Fruit fly (Drosophila melanogaster) whole organism, adult: ENCODE results near the gene mRpL37.

ENCODE experiments used
- CG11617 ChIP-seq: fragments of 200-800 bp; sonication (Bioruptor generic); optimal IDR thresholded peaks from 2 replicates; lab custom pipeline; 2017; ENCODE audit warnings: mild to moderate bottlenecking, missing biosample characterization, missing genetic modification reagents, missing genetic modification characterization
- CG12768 ChIP-seq: fragments of 200-800 bp; sonication (Bioruptor generic); optimal IDR thresholded peaks from 2 replicates; lab custom pipeline; 2017; ENCODE audit warnings: missing biosample characterization, missing genetic modification characterization, mild to moderate bottlenecking, moderate library complexity, missing genetic modification reagents
- CG14711 ChIP-seq: fragments of 200-800 bp; sonication (Bioruptor generic); optimal IDR thresholded peaks from 2 replicates; lab custom pipeline; 2018; ENCODE audit warnings: missing biosample characterization, mild to moderate bottlenecking, missing genetic modification characterization, moderate library complexity
- CG1620 ChIP-seq: fragments of 200-800 bp; sonication (Bioruptor generic); optimal IDR thresholded peaks from 2 replicates; lab custom pipeline; 2016; ENCODE audit warnings: missing biosample characterization, missing genetic modification characterization
- CG33017 ChIP-seq: fragments of 200-800 bp; sonication (Bioruptor generic); optimal IDR thresholded peaks from 2 replicates; lab custom pipeline; 2018; ENCODE audit warnings: missing biosample characterization, mild to moderate bottlenecking, missing genetic modification characterization, moderate library complexity
- CG5204 ChIP-seq: fragments of 200-800 bp; sonication (Bioruptor generic); optimal IDR thresholded peaks from 2 replicates; lab custom pipeline; 2016; ENCODE audit warnings: missing biosample characterization, missing genetic modification characterization
- CG7045 ChIP-seq: fragments of 200-800 bp; sonication (Bioruptor generic); optimal IDR thresholded peaks from 2 replicates; lab custom pipeline; 2017; ENCODE audit warnings: missing biosample characterization, mild to moderate bottlenecking, missing genetic modification characterization
- CG7101 ChIP-seq: fragments of 200-800 bp; sonication (Bioruptor generic); optimal IDR thresholded peaks from 2 replicates; lab custom pipeline; 2018; ENCODE audit warnings: missing biosample characterization, mild to moderate bottlenecking, missing genetic modification characterization, moderate library complexity
- Clk ChIP-seq: fragments of 200-800 bp; sonication (Bioruptor generic); optimal IDR thresholded peaks from 2 replicates; lab custom pipeline; 2017; ENCODE audit warnings: missing biosample characterization, missing genetic modification characterization
- Crg-1 ChIP-seq: fragments of 200-800 bp; sonication (Bioruptor generic); optimal IDR thresholded peaks from 2 replicates; lab custom pipeline; 2016; ENCODE audit warnings: missing biosample characterization, missing genetic modification characterization
- Hr96 ChIP-seq: fragments of 200-800 bp; sonication (Bioruptor generic); optimal IDR thresholded peaks from 2 replicates; lab custom pipeline; 2016; ENCODE audit warnings: missing biosample characterization, missing genetic modification characterization
- Mnt ChIP-seq: fragments of 200-800 bp; sonication (Bioruptor generic); optimal IDR thresholded peaks from 2 replicates; lab custom pipeline; 2016; ENCODE audit warnings: missing biosample characterization, mild to moderate bottlenecking, missing genetic modification characterization
- bab1 ChIP-seq: fragments of 200-800 bp; sonication (Bioruptor generic); optimal IDR thresholded peaks from 3 replicates; lab custom pipeline; 2019; ENCODE audit warnings: missing biosample characterization, mild to moderate bottlenecking, missing genetic modification characterization, moderate library complexity
- cic ChIP-seq: fragments of 200-800 bp; sonication (Bioruptor generic); optimal IDR thresholded peaks from 2 replicates; lab custom pipeline; 2017; ENCODE audit warnings: missing biosample characterization, mild to moderate bottlenecking, missing genetic modification characterization, moderate library complexity
- cnc ChIP-seq, 2 experiments: fragments of >200 bp; optimal IDR thresholded peaks; 2 replicates each; lab custom pipeline; 2017
- kay ChIP-seq: fragments of 200-800 bp; sonication (Bioruptor generic); peaks from one replicate; lab custom pipeline; 2016; ENCODE audit warnings: missing biosample characterization, missing genetic modification characterization, borderline replicate concordance
- ovo ChIP-seq: fragments of 200-800 bp; sonication (Bioruptor generic); optimal IDR thresholded peaks from 2 replicates; lab custom pipeline; 2016; ENCODE audit warnings: missing biosample characterization, missing genetic modification characterization
- pad ChIP-seq: fragments of 200-800 bp; sonication (Bioruptor generic); optimal IDR thresholded peaks from 3 replicates; lab custom pipeline; 2017; ENCODE audit warnings: missing biosample characterization, missing genetic modification characterization, mild to moderate bottlenecking, moderate library complexity, missing genetic modification reagents
- tj ChIP-seq: fragments of 200-800 bp; sonication (Bioruptor generic); optimal IDR thresholded peaks from 3 replicates; lab custom pipeline; 2017; ENCODE audit warnings: missing biosample characterization, mild to moderate bottlenecking, missing genetic modification characterization, moderate library complexity
- toe ChIP-seq: fragments of 200-800 bp; sonication (Bioruptor generic); optimal IDR thresholded peaks from 2 replicates; lab custom pipeline; 2016; ENCODE audit warnings: missing biosample characterization, missing genetic modification characterization

The mRpL37 gene

DNA sequence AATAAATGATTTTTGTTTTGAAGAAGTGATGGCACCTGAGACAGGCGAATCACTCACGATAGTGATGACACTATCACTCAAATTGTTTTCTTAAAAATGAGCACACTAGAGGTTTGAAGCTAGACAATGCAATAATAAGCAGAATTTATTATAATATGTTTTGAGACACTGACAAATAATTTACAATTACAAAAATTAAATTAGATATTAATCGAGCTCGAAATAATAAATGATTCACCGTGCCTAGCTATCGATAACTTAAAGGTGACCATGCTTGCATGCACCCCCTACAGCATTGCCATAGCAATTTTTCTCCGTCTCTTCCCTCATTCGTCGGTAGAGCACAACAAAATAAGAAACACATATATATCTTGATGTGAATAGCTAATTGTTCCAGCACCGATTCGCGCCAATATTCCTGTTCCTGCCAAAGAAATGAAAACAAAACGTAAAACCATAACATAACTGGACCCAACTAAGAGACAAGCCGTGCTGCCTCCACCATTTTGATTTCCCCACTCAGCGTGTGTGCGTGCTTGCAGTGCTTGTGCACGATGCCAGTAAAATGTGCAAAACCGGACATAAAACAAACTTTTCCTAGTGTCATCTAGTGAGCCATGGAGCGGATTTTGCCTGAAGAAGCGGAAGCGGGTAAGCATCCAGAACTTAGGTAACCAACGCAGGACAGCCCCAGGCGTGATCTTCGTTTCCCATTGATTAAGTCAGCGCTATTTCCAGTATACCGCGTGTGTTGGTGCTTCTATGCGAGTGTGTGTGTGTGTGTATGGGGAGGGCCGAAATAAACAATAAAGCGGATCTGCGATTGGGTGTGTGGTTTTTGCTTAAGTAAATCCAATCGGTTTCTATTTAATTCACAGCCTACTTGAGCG, 22.7 kb downstream of the mRpL37 start, which contains the start of the genes MED7 and Cap-H2:
TSS of gene MED7 (minus strand) at position 67 of the 890 bp plus-strand sequence.
TSS of gene Cap-H2 (plus strand) at position 345 of the 890 bp plus-strand sequence.
- peak; percentile 28 for TF ChIP-seq tj (GFP tag; lab: Kevin White, UChicago)
- peak; percentile 79 for TF ChIP-seq CG7045
- peak; percentile 76 for TF ChIP-seq bab1 (GFP tag; lab: Kevin White, UChicago)
- peak; percentile 36 for TF ChIP-seq Clk
- no peak for TF ChIP-seq cnc (optimal IDR thresholded peaks at IDR 0.05; lab: Kevin White, UChicago)
- peak; percentile 51 for TF ChIP-seq CG7101 (tag; lab: Kevin White, UChicago)
- peak; percentile 65 for TF ChIP-seq CG14711 (tag; lab: Kevin White, UChicago)
- TF ChIP-seq kay: peak; percentile 56
- TF ChIP-seq CG11617 (GFP tag; lab: Kevin White, UChicago): peak; percentile 50
- TF ChIP-seq CG1620: peak; percentile 79
- peak; percentile 30 for TF ChIP-seq CG33017
- TF ChIP-seq ovo (GFP tag; lab: Kevin White, UChicago): peak; percentile 53
- TF ChIP-seq toe (GFP tag; lab: Kevin White, UChicago): peak; percentile 92
- peak; percentile 63 for TF ChIP-seq Crg-1 (GFP tag; lab: Kevin White, UChicago)
- peak; percentile 76 for TF ChIP-seq Hr96 (GFP tag; lab: Kevin White, UChicago)
- TF ChIP-seq CG12768 (GFP tag; lab: Kevin White, UChicago): no peak
- TF ChIP-seq Mnt (GFP tag; lab: Kevin White, UChicago): peak; percentile 72
- peak; percentile 68 for TF ChIP-seq pad (GFP tag; lab: Kevin White, UChicago)
- peak; percentile 73 for TF ChIP-seq CG5204 (GFP tag; lab: Kevin White, UChicago)
- TF ChIP-seq cic: peak; percentile 83

- no peak for TF ChIP-seq CG7101 (tag; lab: Kevin White, UChicago)
- no peak for TF ChIP-seq CG11617 (GFP tag; lab: Kevin White, UChicago)
- TF ChIP-seq Hr96 (GFP tag; lab: Kevin White, UChicago): no peak
- no peak for TF ChIP-seq cnc (optimal IDR thresholded peaks at IDR 0.05; lab: Kevin White, UChicago)
- peak; percentile 30 for TF ChIP-seq CG7045
- no peak for TF ChIP-seq CG12768 (GFP tag; lab: Kevin White, UChicago)
- TF ChIP-seq tj (GFP tag; lab: Kevin White, UChicago): no peak
- TF ChIP-seq pad (GFP tag; lab: Kevin White, UChicago): no peak
- no peak for TF ChIP-seq bab1 (GFP tag; lab: Kevin White, UChicago)
- TF ChIP-seq Clk: no peak
- peak; percentile 70 for TF ChIP-seq cic
- TF ChIP-seq kay: no peak
- TF ChIP-seq CG5204 (GFP tag; lab: Kevin White, UChicago): peak; percentile 15
- no peak for TF ChIP-seq ovo (GFP tag; lab: Kevin White, UChicago)
- no peak for TF ChIP-seq Mnt (GFP tag; lab: Kevin White, UChicago)
Measured at dm6 chr3R:10759348-10759847, 24.5 kb downstream of the mRpL37 start, which contains the start of gene CG31272. TSS of gene CG31272 (minus strand) at chr3R:10759398.

DNA sequence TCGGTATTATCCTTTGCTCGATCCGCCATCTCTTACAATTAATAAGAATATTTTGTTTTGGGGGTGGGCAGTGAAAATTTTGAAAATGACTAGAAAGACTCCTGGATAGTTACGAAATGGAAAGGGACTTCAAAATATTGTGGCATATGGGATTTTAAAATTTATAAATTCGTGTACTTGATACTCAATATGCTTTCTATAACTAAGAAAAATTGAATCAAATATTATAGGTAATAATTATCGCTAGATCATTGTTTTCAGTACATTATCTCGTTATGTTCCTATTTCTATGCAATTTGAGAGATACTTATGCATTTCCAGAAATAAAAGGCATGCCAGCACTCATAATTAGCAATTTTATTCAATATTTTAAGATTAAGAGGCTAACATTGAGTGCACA, 28.4 kb downstream of the mRpL37 start, which contains the start of gene CG14691:
TSS of gene CG14691 (minus strand) at position 101 of the 400 bp plus-strand sequence.
- TF ChIP-seq CG7101 (tag; lab: Kevin White, UChicago) (no peak), tj (GFP tag; lab: Kevin White, UChicago) (no peak), CG7045 (no peak)

DNA sequence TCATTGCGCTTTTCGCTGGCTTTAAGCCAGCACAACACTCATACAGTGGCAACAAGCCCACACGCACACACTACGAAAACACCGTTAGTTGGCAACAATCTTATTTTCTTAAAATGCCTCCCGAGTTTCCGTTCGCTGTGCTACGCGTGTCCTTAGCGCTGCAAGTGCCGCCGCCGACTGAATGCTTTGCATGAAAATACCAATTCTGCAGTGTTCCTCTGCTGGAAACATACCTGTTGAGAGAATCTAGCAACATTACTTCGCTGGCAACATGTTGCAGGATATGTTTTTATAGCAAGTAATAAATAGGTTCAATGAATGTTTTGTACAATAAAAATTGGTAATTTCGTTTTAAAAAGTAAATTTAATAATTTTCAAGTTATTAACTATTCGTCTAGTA, 32.8 kb downstream of the mRpL37 start, which contains the start of gene TkR86C:
TSS of gene TkR86C (minus strand) at position 168 of the 400 bp plus-strand sequence.
- TF ChIP-seq Mnt (GFP tag; lab: Kevin White, UChicago): no peak
- TF ChIP-seq kay: no peak
- TF ChIP-seq ovo (GFP tag; lab: Kevin White, UChicago): no peak
- no peak for TF ChIP-seq Crg-1 (GFP tag; lab: Kevin White, UChicago)
- TF ChIP-seq tj (GFP tag; lab: Kevin White, UChicago): no peak
- no peak for TF ChIP-seq cnc (optimal IDR thresholded peaks at IDR 0.05; lab: Kevin White, UChicago)
- TF ChIP-seq Hr96 (GFP tag; lab: Kevin White, UChicago): no peak
- no peak for TF ChIP-seq CG12768 (GFP tag; lab: Kevin White, UChicago)
- TF ChIP-seq pad (GFP tag; lab: Kevin White, UChicago): no peak
- no peak for TF ChIP-seq toe (GFP tag; lab: Kevin White, UChicago)
- no peak for TF ChIP-seq CG7045
- TF ChIP-seq CG7101 (tag; lab: Kevin White, UChicago): no peak
- TF ChIP-seq CG1620: no peak
- TF ChIP-seq cic: no peak

- no peak for TF ChIP-seq Clk
- TF ChIP-seq toe (GFP tag; lab: Kevin White, UChicago): no peak
- TF ChIP-seq CG11617 (GFP tag; lab: Kevin White, UChicago): no peak
- TF ChIP-seq cnc (optimal IDR thresholded peaks at IDR 0.05; lab: Kevin White, UChicago): no peak
- no peak for TF ChIP-seq CG12768 (GFP tag; lab: Kevin White, UChicago)
- no peak for TF ChIP-seq pad (GFP tag; lab: Kevin White, UChicago)
- TF ChIP-seq tj (GFP tag; lab: Kevin White, UChicago): no peak
- no peak for TF ChIP-seq CG7101 (tag; lab: Kevin White, UChicago)
- no peak for TF ChIP-seq Hr96 (GFP tag; lab: Kevin White, UChicago)
- no peak for TF ChIP-seq CG7045
- no peak for TF ChIP-seq cic
- no peak for TF ChIP-seq Mnt (GFP tag; lab: Kevin White, UChicago)
- no peak for TF ChIP-seq bab1 (GFP tag; lab: Kevin White, UChicago)
Measured at dm6 chr3R:10747650-10748049, 36.2 kb downstream of the mRpL37 start.
